Worm (Caenorhabditis elegans): ENCODE measurements around the gene adbp-1.
A peak's percentile ranks its signal among the peaks of the same experiment; 100 is the strongest.

adbp-1 gene

ce11 chrII:11467541-11467940 is 23.6 kb downstream of the adbp-1 start, which contains the start of gene klp-17:
klp-17 (minus strand) TSS chrII:11467641.
- TF ChIP-seq sem-4 (tag; optimal IDR thresholded peaks at IDR 0.05) (no peak), nhr-77 (tag; optimal IDR thresholded peaks at IDR 0.05) (no peak), ceh-82 (tag; optimal IDR thresholded peaks at IDR 0.05) (no peak), mdl-1 (tag; optimal IDR thresholded peaks at IDR 0.05) (no peak), nhr-23 (tag; optimal IDR thresholded peaks at IDR 0.05) (no peak), elt-3 (tag; optimal IDR thresholded peaks at IDR 0.05) (no peak), R02D3.7 (tag; optimal IDR thresholded peaks at IDR 0.05) (no peak), zag-1 (tag; optimal IDR thresholded peaks at IDR 0.05) (no peak), nhr-129 (tag; optimal IDR thresholded peaks at IDR 0.05) (no peak), unc-62 (GFP tag; optimal IDR thresholded peaks at IDR 0.05) (no peak), nhr-237 (tag; optimal IDR thresholded peaks at IDR 0.05) (no peak), nhr-6 (tag; optimal IDR thresholded peaks at IDR 0.05) (no peak), nhr-10 (tag; optimal IDR thresholded peaks at IDR 0.05) (no peak), crh-2 (tag; optimal IDR thresholded peaks at IDR 0.05) (no peak), ZK546.5 (tag; optimal IDR thresholded peaks at IDR 0.05) (no peak), nhr-21 (tag; optimal IDR thresholded peaks at IDR 0.05) (no peak), lin-11 (tag; optimal IDR thresholded peaks at IDR 0.05) (no peak)

- TF ChIP-seq ama-1 (optimal IDR thresholded peaks at IDR 0.05) = no peak
- TF ChIP-seq R02D3.7 (tag; optimal IDR thresholded peaks at IDR 0.05) = no peak
- TF ChIP-seq crh-2 (tag; optimal IDR thresholded peaks at IDR 0.05) = peak; percentile 40
- TF ChIP-seq unc-55 (GFP tag; optimal IDR thresholded peaks at IDR 0.05) = no peak
- TF ChIP-seq nhr-129 (tag; optimal IDR thresholded peaks at IDR 0.05) = no peak
- TF ChIP-seq mab-5 (tag; optimal IDR thresholded peaks at IDR 0.05) = no peak
- no peak for TF ChIP-seq zag-1 (tag; optimal IDR thresholded peaks at IDR 0.05)
- peak; percentile 21 for TF ChIP-seq C34F6.9 (tag; optimal IDR thresholded peaks at IDR 0.05)
- TF ChIP-seq mdl-1 (tag; optimal IDR thresholded peaks at IDR 0.05) = no peak
- no peak for TF ChIP-seq ztf-4 (tag; optimal IDR thresholded peaks at IDR 0.05)
- TF ChIP-seq sma-9 (GFP tag; optimal IDR thresholded peaks at IDR 0.05) = peak; percentile 17
- no peak for TF ChIP-seq sma-9 (tag; optimal IDR thresholded peaks at IDR 0.05)
- TF ChIP-seq nhr-6 (tag; optimal IDR thresholded peaks at IDR 0.05) = no peak
- no peak for TF ChIP-seq peb-1 (tag; optimal IDR thresholded peaks at IDR 0.05)
- TF ChIP-seq sma-3 (GFP tag; optimal IDR thresholded peaks at IDR 0.05) = no peak
- TF ChIP-seq lsy-2 (tag; optimal IDR thresholded peaks at IDR 0.05) = peak in 1 of 2 experiments; percentile 14
- TF ChIP-seq ZK546.5 (tag; optimal IDR thresholded peaks at IDR 0.05) = no peak
- peak; percentile 58 for TF ChIP-seq fos-1 (tag; optimal IDR thresholded peaks at IDR 0.05)
- no peak for TF ChIP-seq sem-4 (tag; optimal IDR thresholded peaks at IDR 0.05)
- TF ChIP-seq mbf-1 (tag; optimal IDR thresholded peaks at IDR 0.05) = no peak
- no peak for TF ChIP-seq Y55F3AM.14 (GFP tag; optimal IDR thresholded peaks at IDR 0.05)
Observed at ce11 chrII:11469574-11470108, 25.7 kb downstream of the adbp-1 start, which contains the start of gene cisd-1. cisd-1 (minus strand) TSS chrII:11469624.

- TF ChIP-seq lin-13 (GFP tag; optimal IDR thresholded peaks at IDR 0.05) = no peak
- no peak for TF ChIP-seq R02D3.7 (tag; optimal IDR thresholded peaks at IDR 0.05)
- no peak for TF ChIP-seq aly-2 (tag; optimal IDR thresholded peaks at IDR 0.05)
- no peak for TF ChIP-seq sem-4 (tag; optimal IDR thresholded peaks at IDR 0.05)
Observed at ce11 chrII:11471916-11472315, 28.0 kb downstream of the adbp-1 start, which contains the start of gene mfn-1. mfn-1 (minus strand) TSS chrII:11472016.

- TF ChIP-seq nhr-12 (tag; optimal IDR thresholded peaks at IDR 0.05) (no peak), sem-4 (tag; optimal IDR thresholded peaks at IDR 0.05) (peak; percentile 21), gmeb-1 (tag; optimal IDR thresholded peaks at IDR 0.05) (peak; percentile 25), C34F6.9 (tag; optimal IDR thresholded peaks at IDR 0.05) (peak; percentile 21), blmp-1 (tag; optimal IDR thresholded peaks at IDR 0.05; ENCODE audit: insufficient read depth) (peak; percentile 95), sma-3 (GFP tag; optimal IDR thresholded peaks at IDR 0.05) (peak; percentile 53), nhr-25 (tag; optimal IDR thresholded peaks at IDR 0.05) (peak; percentile 62), mdl-1 (tag; optimal IDR thresholded peaks at IDR 0.05) (peak in 1 of 2 experiments; percentile 55), nhr-77 (tag; optimal IDR thresholded peaks at IDR 0.05) (no peak), nhr-129 (tag; optimal IDR thresholded peaks at IDR 0.05) (peak; percentile 36), crh-2 (tag; optimal IDR thresholded peaks at IDR 0.05) (peak; percentile 42), lsy-2 (tag; optimal IDR thresholded peaks at IDR 0.05) (peak in 1 of 2 experiments; percentile 23), alr-1 (tag; optimal IDR thresholded peaks at IDR 0.05) (no peak), sma-9 (GFP tag; optimal IDR thresholded peaks at IDR 0.05) (peak; percentile 80), sma-9 (tag; optimal IDR thresholded peaks at IDR 0.05) (no peak), skn-1 (tag; optimal IDR thresholded peaks at IDR 0.05) (no peak), nhr-21 (tag; optimal IDR thresholded peaks at IDR 0.05) (peak; percentile 79), nhr-10 (tag; optimal IDR thresholded peaks at IDR 0.05) (no peak), fos-1 (tag; optimal IDR thresholded peaks at IDR 0.05) (peak; percentile 81)
Observed at ce11 chrII:11472542-11472941, 28.6 kb downstream of the adbp-1 start.

Data from whole organism, L2 larva.